Fruit fly (Drosophila melanogaster): ENCODE data around the gene MED20.

Gene MED20

DNA sequence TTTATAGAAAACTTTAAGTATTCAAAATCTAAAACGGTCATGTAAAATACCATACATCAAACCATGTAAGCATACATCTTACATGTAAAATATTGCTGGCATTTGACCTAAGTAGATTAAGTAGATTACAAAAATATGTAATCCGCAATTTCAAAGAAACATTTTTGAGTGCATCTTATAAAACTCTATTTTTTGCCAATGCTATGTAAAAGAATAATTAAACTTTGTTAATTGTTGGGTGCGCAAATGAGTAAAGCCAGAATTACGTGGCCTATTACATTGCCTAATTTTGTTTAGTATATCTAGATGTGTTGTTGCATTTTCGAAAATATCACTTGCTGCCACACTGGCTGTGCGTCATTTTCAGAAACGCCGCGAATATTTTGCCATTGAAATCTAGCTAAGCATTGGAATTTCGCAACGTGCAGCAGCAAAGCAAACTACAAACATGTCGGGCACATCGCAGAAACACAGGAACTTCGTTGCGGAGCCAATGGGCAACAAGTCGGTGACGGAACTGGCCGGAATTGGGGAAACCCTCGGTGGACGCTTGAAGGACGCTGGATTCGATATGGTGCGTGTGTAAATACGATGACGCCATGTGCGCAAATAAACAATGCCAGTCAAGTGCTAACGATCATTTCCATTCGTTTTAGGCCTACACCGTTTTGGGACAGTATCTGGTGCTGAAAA is 43.3 kb downstream of the MED20 start, which contains the start of gene baf:
TSS of gene baf (plus strand) at position 303 of the 693 bp plus-strand sequence.
- no peak for TF ChIP-seq Meics (GFP tag; optimal IDR thresholded peaks at IDR 0.05)
- peak; percentile 20 for TF ChIP-seq phol (tag; optimal IDR thresholded peaks at IDR 0.05)
- peak; percentile 26 for TF ChIP-seq CG10267 (tag; optimal IDR thresholded peaks at IDR 0.05)
- no peak for TF ChIP-seq pita (GFP tag; optimal IDR thresholded peaks at IDR 0.05)
- no peak for TF ChIP-seq CG14050 (GFP tag; IDR thresholded peaks at IDR 0.05)
- peak; percentile 17 for TF ChIP-seq Nf-YC (tag; optimal IDR thresholded peaks at IDR 0.05)
- TF ChIP-seq CG2678 (tag; optimal IDR thresholded peaks at IDR 0.05): no peak
- TF ChIP-seq tna (GFP tag; IDR thresholded peaks at IDR 0.05; ENCODE audit: partially characterized antibody): peak; percentile 14; the same call in 1 of the 2 replicates
- no peak for TF ChIP-seq CG4424 (GFP tag; optimal IDR thresholded peaks at IDR 0.05)
- TF ChIP-seq grn (GFP tag; optimal IDR thresholded peaks at IDR 0.05): no peak
- peak in 1 of 2 experiments; percentile 78 for TF ChIP-seq Pdp1 (GFP tag; optimal IDR thresholded peaks at IDR 0.05)
- no peak for TF ChIP-seq CG31224 (GFP tag; IDR thresholded peaks at IDR 0.05)
- peak; percentile 4 for TF ChIP-seq Camta (GFP tag; optimal IDR thresholded peaks at IDR 0.05)
- TF ChIP-seq CG8089 (GFP tag; optimal IDR thresholded peaks at IDR 0.05): no peak
- TF ChIP-seq ab (GFP tag; optimal IDR thresholded peaks at IDR 0.05): no peak
- no peak for TF ChIP-seq CG10431 (GFP tag; optimal IDR thresholded peaks at IDR 0.05)
- TF ChIP-seq CG11723 (GFP tag; optimal IDR thresholded peaks at IDR 0.05): no peak
- TF ChIP-seq ac (GFP tag; optimal IDR thresholded peaks at IDR 0.05): no peak
- TF ChIP-seq CG13424 (tag; optimal IDR thresholded peaks at IDR 0.05): no peak
- peak; percentile 85 for TF ChIP-seq gfzf (GFP tag; optimal IDR thresholded peaks at IDR 0.05)
- no peak for TF ChIP-seq abd-A (tag; optimal IDR thresholded peaks at IDR 0.05)
- peak; percentile 10 for TF ChIP-seq eyg (GFP tag; optimal IDR thresholded peaks at IDR 0.05)
- TF ChIP-seq mld (GFP tag; IDR thresholded peaks at IDR 0.05; ENCODE audit: partially characterized antibody): no peak
- TF ChIP-seq CG34376 (GFP tag; optimal IDR thresholded peaks at IDR 0.05): peak; percentile 26
- no peak for TF ChIP-seq vnd (GFP tag; IDR thresholded peaks at IDR 0.05; ENCODE audit: partially characterized antibody)
- TF ChIP-seq D19A (tag; optimal IDR thresholded peaks at IDR 0.05): no peak
- TF ChIP-seq CG3726 (GFP tag; IDR thresholded peaks at IDR 0.05): no peak
- TF ChIP-seq Lim3 (GFP tag; IDR thresholded peaks at IDR 0.05): no peak
- TF ChIP-seq CG2889 (GFP tag; IDR thresholded peaks at IDR 0.05): no peak
- peak; percentile 4; the same call in 1 of the 2 replicates for TF ChIP-seq CG42726 (GFP tag; IDR thresholded peaks at IDR 0.05; ENCODE audit: partially characterized antibody)
- no peak for TF ChIP-seq Oli (tag; optimal IDR thresholded peaks at IDR 0.05)
- no peak for TF ChIP-seq CG8388 (GFP tag; optimal IDR thresholded peaks at IDR 0.05)
- no peak for TF ChIP-seq CG9609 (GFP tag; optimal IDR thresholded peaks at IDR 0.05)
- no peak for TF ChIP-seq CG32772 (GFP tag; IDR thresholded peaks at IDR 0.05)
- TF ChIP-seq Ets65A (GFP tag): no peak
- peak; percentile 40 for TF ChIP-seq CG14710 (tag; optimal IDR thresholded peaks at IDR 0.05)
- peak; percentile 94 for TF ChIP-seq her (GFP tag; optimal IDR thresholded peaks at IDR 0.05)
- no peak for TF ChIP-seq fu2 (GFP tag; optimal IDR thresholded peaks at IDR 0.05)
- TF ChIP-seq CG16813 (GFP tag; IDR thresholded peaks at IDR 0.05; ENCODE audit: partially characterized antibody): peak; percentile 52; the same call in 2 of the 3 replicates
- peak; percentile 10 for TF ChIP-seq HmgZ (tag; optimal IDR thresholded peaks at IDR 0.05)
- TF ChIP-seq Lhr (GFP tag; optimal IDR thresholded peaks at IDR 0.05): peak; percentile 60
- TF ChIP-seq h (optimal IDR thresholded peaks at IDR 0.05): no peak
- no peak for TF ChIP-seq kni (GFP tag; optimal IDR thresholded peaks at IDR 0.05)
- TF ChIP-seq gsb-n (tag; optimal IDR thresholded peaks at IDR 0.05): peak; percentile 7
- TF ChIP-seq CG15479 (GFP tag; optimal IDR thresholded peaks at IDR 0.05): peak; percentile 47
- no peak for TF ChIP-seq Sin3A (optimal IDR thresholded peaks at IDR 0.05)
- TF ChIP-seq Antp (GFP tag; optimal IDR thresholded peaks at IDR 0.05): no peak
- TF ChIP-seq CG13296 (GFP tag; optimal IDR thresholded peaks at IDR 0.05): peak; percentile 34
- no peak for TF ChIP-seq CG15073 (GFP tag; optimal IDR thresholded peaks at IDR 0.05)
- no peak for TF ChIP-seq ERR (GFP tag; optimal IDR thresholded peaks at IDR 0.05)

All from whole organism, embryonic.